Worm (Caenorhabditis elegans) whole organism, late embryonic: ENCODE data around the gene Y41C4A.18.

ENCODE experiments used
- Y22D7AL.16 ChIP-seq: sonication (generic microtip); optimal IDR thresholded peaks from 2 replicates; lab custom pipeline; 2016; ENCODE audit warnings: missing genetic modification characterization, missing compliant biosample characterization
- ama-1 ChIP-seq: fragments of 150-350 bp; optimal IDR thresholded peaks from 2 replicates; lab custom pipeline; 2014
- ceh-14 ChIP-seq: sonication (generic microtip); optimal IDR thresholded peaks from 2 replicates; lab custom pipeline; 2016; ENCODE audit warnings: missing genotype, missing genetic modification characterization, missing compliant biosample characterization
- ceh-18 ChIP-seq: sonication (generic microtip); optimal IDR thresholded peaks from 2 replicates; lab custom pipeline; 2016; ENCODE audit warnings: missing genetic modification characterization, missing compliant biosample characterization
- dve-1 ChIP-seq: sonication (generic microtip); optimal IDR thresholded peaks from 2 replicates; lab custom pipeline; 2017; ENCODE audit warnings: antibody characterized with exemption, mild to moderate bottlenecking, missing genetic modification characterization, missing compliant biosample characterization
- elt-2 ChIP-seq: sonication (generic microtip); optimal IDR thresholded peaks from 2 replicates; lab custom pipeline; 2016; ENCODE audit warnings: missing genetic modification reagents, missing genetic modification characterization, missing compliant biosample characterization
- pqm-1 ChIP-seq: sonication (generic microtip); optimal IDR thresholded peaks from 2 replicates; lab custom pipeline; 2016; ENCODE audit warnings: missing genetic modification characterization, missing compliant biosample characterization

ce11 chrIII:11732943-11733342, 2.5 kb downstream of the Y41C4A.18 start:
- no peak for TF ChIP-seq elt-2 (tag; lab: Kevin White, UChicago)
- TF ChIP-seq ceh-14 (tag; lab: Kevin White, UChicago), result no peak
- TF ChIP-seq dve-1 (tag; lab: Kevin White, UChicago), result no peak
- no peak for TF ChIP-seq ceh-18 (tag; lab: Kevin White, UChicago)
- no peak for TF ChIP-seq Y22D7AL.16
- no peak for TF ChIP-seq pqm-1 (tag; lab: Kevin White, UChicago)
- TF ChIP-seq ama-1, result no peak
